Worm (Caenorhabditis elegans): Measurements from ENCODE around the gene F14F8.14.
"Not testable (repeated sequence)": the region's sequence is repeated elsewhere in the genome, so short reads cannot be mapped to it uniquely, and the experiment has no call there.

- TF ChIP-seq ZK546.5 (tag; optimal IDR thresholded peaks at IDR 0.05); ZK337.2 (GFP tag; IDR thresholded peaks at IDR 0.05); ceh-44 (GFP tag; IDR thresholded peaks at IDR 0.05); nhr-11 (tag; optimal IDR thresholded peaks at IDR 0.05); D1046.2 (GFP tag; IDR thresholded peaks at IDR 0.05); php-3 (GFP tag; IDR thresholded peaks at IDR 0.05); lir-3 (tag; optimal IDR thresholded peaks at IDR 0.05); T26A8.4 (GFP tag; IDR thresholded peaks at IDR 0.05); zip-2 (tag; optimal IDR thresholded peaks at IDR 0.05); skn-1 (tag; optimal IDR thresholded peaks at IDR 0.05): not testable (repeated sequence)
Observed at ce11 chrV:16660816-16661215, 5.7 kb downstream of the F14F8.14 start, which contains the start of gene Y70C5B.2.

Measured in whole organism, L4 larva.